Worm (Caenorhabditis elegans) whole organism, L3 larva: ENCODE results near the gene C07G3.8.
"Not testable (repeated sequence)": the region's sequence is repeated elsewhere in the genome, so short reads cannot be mapped to it uniquely, and the experiment has no call there.

Experiments used
- R02D3.7 ChIP-seq: fragments of 150-350 bp; optimal IDR thresholded peaks from 2 replicates; lab custom pipeline; 2014; ENCODE audit warnings: missing biosample characterization, missing genetic modification characterization
- ZK546.5 ChIP-seq: sonication (generic microtip); optimal IDR thresholded peaks from 2 replicates; lab custom pipeline; 2017; ENCODE audit warnings: missing biosample characterization, missing genetic modification characterization
- ceh-82 ChIP-seq: fragments of 150-350 bp; optimal IDR thresholded peaks from 2 replicates; lab custom pipeline; 2014; ENCODE audit warnings: missing biosample characterization, missing genetic modification characterization
- ceh-9 ChIP-seq: sonication (generic microtip); optimal IDR thresholded peaks from 2 replicates; lab custom pipeline; 2018; ENCODE audit warnings: missing biosample characterization, missing genetic modification characterization
- daf-12 ChIP-seq: fragments of 150-350 bp; optimal IDR thresholded peaks from 2 replicates; lab custom pipeline; 2014; ENCODE audit warnings: missing biosample characterization, missing genetic modification reagents, missing genetic modification characterization
- egl-27 ChIP-seq: sonication (generic microtip); optimal IDR thresholded peaks from 4 replicates; lab custom pipeline; 2017; ENCODE audit warnings: missing biosample characterization, missing genetic modification reagents, missing genetic modification characterization
- egl-5 ChIP-seq: fragments of 150-350 bp; optimal IDR thresholded peaks from 2 replicates; lab custom pipeline; 2017; ENCODE audit warnings: missing biosample characterization, missing genetic modification reagents, missing genetic modification characterization, inconsistent platforms
- elt-1 ChIP-seq: fragments of 150-350 bp; optimal IDR thresholded peaks from 2 replicates; lab custom pipeline; 2014; ENCODE audit warnings: missing biosample characterization, missing genetic modification characterization
- elt-2 ChIP-seq: sonication (generic microtip); optimal IDR thresholded peaks from 2 replicates; lab custom pipeline; 2016; ENCODE audit warnings: missing genetic modification reagents, mild to moderate bottlenecking, missing genetic modification characterization, missing compliant biosample characterization
- elt-3 ChIP-seq, 3 experiments: fragments of 150-350 bp in 1 of 3; sonication (generic microtip) in 2 of 3; optimal IDR thresholded peaks; 2 replicates in 2 of 3; 4 replicates in 1 of 3; lab custom pipeline; 2014 to 2017; ENCODE audit warnings: missing biosample characterization in 3 of 3, missing genetic modification characterization in 3 of 3
- eor-1 ChIP-seq, 2 experiments: fragments of 150-350 bp; optimal IDR thresholded peaks; 2 replicates each; lab custom pipeline; 2014 to 2018; ENCODE audit warnings: missing biosample characterization in 2 of 2, missing genetic modification characterization in 2 of 2
- fkh-10 ChIP-seq: sonication (generic microtip); optimal IDR thresholded peaks from 2 replicates; lab custom pipeline; 2017; ENCODE audit warnings: missing biosample characterization, missing genetic modification reagents, missing genetic modification characterization
- fkh-2 ChIP-seq: fragments of 150-350 bp; optimal IDR thresholded peaks from 2 replicates; lab custom pipeline; 2014; ENCODE audit warnings: missing biosample characterization, missing genetic modification reagents, missing genetic modification characterization
- fos-1 ChIP-seq: fragments of 150-350 bp; optimal IDR thresholded peaks from 2 replicates; lab custom pipeline; 2014; ENCODE audit warnings: missing biosample characterization, missing genetic modification characterization
- hmg-11 ChIP-seq: sonication (generic microtip); optimal IDR thresholded peaks from 2 replicates; lab custom pipeline; 2016; ENCODE audit warnings: missing genetic modification characterization, missing compliant biosample characterization
- jun-1 ChIP-seq: fragments of 150-350 bp; optimal IDR thresholded peaks from 2 replicates; lab custom pipeline; 2014; ENCODE audit warnings: missing biosample characterization, missing genetic modification reagents, missing genetic modification characterization
- lin-15B ChIP-seq: fragments of 150-350 bp; optimal IDR thresholded peaks from 2 replicates; lab custom pipeline; 2014; ENCODE audit warnings: missing biosample characterization, missing genetic modification characterization
- lsy-12 ChIP-seq: sonication (generic microtip); optimal IDR thresholded peaks from 2 replicates; lab custom pipeline; 2016; ENCODE audit warnings: mild to moderate bottlenecking, missing genetic modification characterization, missing compliant biosample characterization
- mml-1 ChIP-seq: fragments of 150-350 bp; sonication (generic microtip); optimal IDR thresholded peaks from 3 replicates; lab custom pipeline; 2014; ENCODE audit warnings: missing biosample characterization, missing genetic modification characterization
- nhr-11 ChIP-seq: fragments of 150-350 bp; optimal IDR thresholded peaks from 2 replicates; lab custom pipeline; 2014; ENCODE audit warnings: missing biosample characterization, missing genetic modification characterization
- nhr-12 ChIP-seq: fragments of 150-350 bp; optimal IDR thresholded peaks from 2 replicates; lab custom pipeline; 2014; ENCODE audit warnings: missing biosample characterization, missing genetic modification characterization
- nhr-23 ChIP-seq: fragments of 150-350 bp; optimal IDR thresholded peaks from 2 replicates; lab custom pipeline; 2014; ENCODE audit warnings: missing biosample characterization, missing genetic modification reagents, missing genetic modification characterization
- nhr-25 ChIP-seq: sonication (generic microtip); optimal IDR thresholded peaks from 2 replicates; lab custom pipeline; 2017; ENCODE audit warnings: missing biosample characterization, missing genetic modification characterization
- nhr-28 ChIP-seq: fragments of 150-350 bp; optimal IDR thresholded peaks from 2 replicates; lab custom pipeline; 2014; ENCODE audit warnings: missing biosample characterization, missing genetic modification characterization
- nhr-43 ChIP-seq: sonication (generic microtip); optimal IDR thresholded peaks from 2 replicates; lab custom pipeline; 2016; ENCODE audit warnings: mild to moderate bottlenecking, missing genetic modification characterization, missing compliant biosample characterization; ENCODE audit not compliant: poor library complexity, severe bottlenecking
- nhr-67 ChIP-seq: fragments of 150-350 bp; optimal IDR thresholded peaks from 2 replicates; lab custom pipeline; 2014; ENCODE audit warnings: missing biosample characterization, missing genetic modification characterization
- nhr-76 ChIP-seq: fragments of 150-350 bp; sonication (generic microtip); optimal IDR thresholded peaks from 5 replicates; lab custom pipeline; 2014; ENCODE audit warnings: missing biosample characterization, missing genetic modification characterization
- pqm-1 ChIP-seq: fragments of 150-350 bp; optimal IDR thresholded peaks from 2 replicates; lab custom pipeline; 2017; ENCODE audit warnings: missing biosample characterization, missing genetic modification characterization, inconsistent platforms
- sea-2 ChIP-seq: fragments of 150-350 bp; sonication (generic microtip); optimal IDR thresholded peaks from 4 replicates; lab custom pipeline; 2014; ENCODE audit warnings: missing biosample characterization, missing genetic modification reagents, missing genetic modification characterization
- snpc-4 ChIP-seq: fragments of 150-350 bp; optimal IDR thresholded peaks from 2 replicates; lab custom pipeline; 2014; ENCODE audit warnings: missing biosample characterization, missing genetic modification characterization
- tbx-2 ChIP-seq: sonication (generic microtip); optimal IDR thresholded peaks from 2 replicates; lab custom pipeline; 2016; ENCODE audit warnings: mild to moderate bottlenecking, missing genetic modification characterization, missing compliant biosample characterization
- unc-39 ChIP-seq: sonication (generic microtip); optimal IDR thresholded peaks from 4 replicates; lab custom pipeline; 2017; ENCODE audit warnings: missing biosample characterization, missing genetic modification characterization
- unc-62 ChIP-seq: fragments of 150-350 bp; sonication (generic microtip); optimal IDR thresholded peaks from 4 replicates; lab custom pipeline; 2014; ENCODE audit warnings: missing biosample characterization, missing genetic modification reagents, missing genetic modification characterization
- ztf-11 ChIP-seq: fragments of 150-350 bp; optimal IDR thresholded peaks from 2 replicates; lab custom pipeline; 2014; ENCODE audit warnings: missing biosample characterization, missing genetic modification characterization
- ztf-4 ChIP-seq: fragments of 150-350 bp; optimal IDR thresholded peaks from 2 replicates; lab custom pipeline; 2014; ENCODE audit warnings: missing biosample characterization, missing genetic modification characterization

C07G3.8 gene

ce11 chrV:3507691-3508090, 5.8 kb upstream of the C07G3.8 start, which contains the start of gene str-225:
TSS of gene str-225 (plus strand) at chrV:3507822.
- no peak for TF ChIP-seq nhr-67 (tag; lab: Kevin White, UChicago)
- TF ChIP-seq egl-27 (tag; lab: Kevin White, UChicago) = no peak
- no peak for TF ChIP-seq nhr-11 (tag; lab: Kevin White, UChicago)
- no peak for TF ChIP-seq ceh-9 (tag; lab: Kevin White, UChicago)
- no peak for TF ChIP-seq egl-5
- TF ChIP-seq fkh-10 (GFP tag; lab: Kevin White, UChicago) = no peak
- TF ChIP-seq ztf-11 (tag; lab: Kevin White, UChicago) = no peak
- no peak for TF ChIP-seq lsy-12 (tag; lab: Kevin White, UChicago)
- no peak for TF ChIP-seq unc-62 (GFP tag; lab: Kevin White, UChicago)
- TF ChIP-seq unc-39 (tag; lab: Kevin White, UChicago) = no peak

- not testable (repeated sequence) for TF ChIP-seq sea-2; fos-1 (tag; lab: Kevin White, UChicago); elt-1 (tag; lab: Kevin White, UChicago)
These were observed 4.3 kb upstream of the C07G3.8 start, which contains the start of gene ugt-64 for ce11 chrV:3506252-3506651. TSS of gene ugt-64 (minus strand) at chrV:3506352.

- TF ChIP-seq nhr-23 (tag; lab: Kevin White, UChicago) (peak; percentile 23), jun-1 (tag; lab: Kevin White, UChicago) (peak; percentile 55), unc-62 (GFP tag; lab: Kevin White, UChicago) (no peak), elt-2 (tag; lab: Kevin White, UChicago) (peak; percentile 98), elt-3 (tag; optimal IDR thresholded peaks at IDR 0.05; lab: Kevin White, UChicago) (peak in 1 of 3 experiments; percentile 47), pqm-1 (tag; lab: Kevin White, UChicago) (peak; percentile 97), ZK546.5 (tag; lab: Kevin White, UChicago) (no peak)
These were observed 3.8 kb upstream of the C07G3.8 start for ce11 chrV:3505745-3506144.

DNA sequence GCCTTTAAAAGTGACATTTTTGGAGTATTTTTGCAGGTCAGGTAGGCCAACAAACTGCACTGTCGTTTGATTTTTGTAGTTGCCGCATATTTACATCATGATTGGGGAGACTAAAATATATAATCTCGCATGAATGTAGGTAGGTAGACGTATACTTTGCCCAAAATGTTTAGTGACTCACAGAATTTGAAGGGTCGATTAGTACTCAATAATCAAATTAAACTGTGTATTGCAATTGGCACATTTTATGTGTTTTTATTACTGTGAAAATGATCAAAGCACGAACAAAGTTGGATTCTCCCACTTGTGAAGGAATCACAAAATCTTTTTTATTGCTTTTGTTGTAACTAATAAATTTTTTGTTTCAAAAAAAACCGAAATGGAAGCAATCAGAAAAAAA, 5.1 kb downstream of the C07G3.8 start, which contains the start of gene C07G3.15:
TSS of gene C07G3.15 (minus strand) at position 101 of the 400 bp plus-strand sequence.
- no peak for TF ChIP-seq daf-12
- TF ChIP-seq elt-3 (tag; optimal IDR thresholded peaks at IDR 0.05; lab: Kevin White, UChicago) = no peak
- TF ChIP-seq snpc-4 = no peak
- no peak for TF ChIP-seq jun-1 (tag; lab: Kevin White, UChicago)
- TF ChIP-seq ceh-82 = no peak
- no peak for TF ChIP-seq nhr-28 (tag; lab: Kevin White, UChicago)
- no peak for TF ChIP-seq egl-5
- TF ChIP-seq sea-2 = no peak
- no peak for TF ChIP-seq tbx-2

- TF ChIP-seq mml-1 (tag; lab: Kevin White, UChicago) = no peak
- TF ChIP-seq nhr-28 (tag; lab: Kevin White, UChicago) = no peak
- TF ChIP-seq fkh-2 = no peak
- TF ChIP-seq lsy-12 (tag; lab: Kevin White, UChicago) = no peak
- no peak for TF ChIP-seq ztf-4 (tag; lab: Kevin White, UChicago)
- TF ChIP-seq nhr-43 (tag; lab: Kevin White, UChicago) = no peak
These were observed 11.5 kb downstream of the C07G3.8 start, which contains the start of gene srbc-36 for ce11 chrV:3490435-3490834. TSS of gene srbc-36 (minus strand) at chrV:3490535.

ce11 chrV:3486857-3487256, 15.1 kb downstream of the C07G3.8 start, which contains the start of gene srbc-32:
TSS of gene srbc-32 (minus strand) at chrV:3486957.
- TF ChIP-seq elt-2 (tag; lab: Kevin White, UChicago) (no peak), nhr-76 (no peak), ceh-82 (no peak), pqm-1 (tag; lab: Kevin White, UChicago) (no peak), nhr-12 (tag; lab: Kevin White, UChicago) (no peak), nhr-25 (tag; lab: Kevin White, UChicago) (no peak), nhr-43 (tag; lab: Kevin White, UChicago) (no peak), fos-1 (tag; lab: Kevin White, UChicago) (no peak), snpc-4 (no peak), tbx-2 (no peak), R02D3.7 (tag; lab: Kevin White, UChicago) (no peak), fkh-10 (GFP tag; lab: Kevin White, UChicago) (no peak), eor-1 (tag; optimal IDR thresholded peaks at IDR 0.05; lab: Kevin White, UChicago) (no peak), hmg-11 (no peak), lin-15B (no peak), nhr-23 (tag; lab: Kevin White, UChicago) (no peak), lsy-12 (tag; lab: Kevin White, UChicago) (no peak), elt-1 (tag; lab: Kevin White, UChicago) (no peak)
- TF ChIP-seq, all 47 proteins: peak for 0
